Worm (Caenorhabditis elegans) whole organism, young adult: ENCODE results near the gene crb-1.

ENCODE experiments used
- B0261.1 ChIP-seq: sonication (generic microtip); optimal IDR thresholded peaks from 2 replicates; lab custom pipeline; 2016; ENCODE audit warnings: mild to moderate bottlenecking, missing genetic modification characterization, moderate library complexity, missing compliant biosample characterization
- F10E7.11 ChIP-seq: sonication (generic microtip); optimal IDR thresholded peaks from 2 replicates; lab custom pipeline; 2017; ENCODE audit warnings: mild to moderate bottlenecking, missing genetic modification characterization, moderate library complexity, missing compliant biosample characterization
- F23B12.7 ChIP-seq: sonication (generic microtip); optimal IDR thresholded peaks from 2 replicates; lab custom pipeline; 2017; ENCODE audit warnings: missing genetic modification characterization, mild to moderate bottlenecking, missing compliant biosample characterization, antibody characterized with exemption, moderate library complexity; ENCODE audit not compliant: insufficient read depth
- F49E8.2 ChIP-seq: sonication (generic microtip); optimal IDR thresholded peaks from 3 replicates; lab custom pipeline; 2017; ENCODE audit warnings: missing genetic modification characterization, mild to moderate bottlenecking, missing compliant biosample characterization, antibody characterized with exemption, moderate library complexity; ENCODE audit not compliant: insufficient read depth
- F52B5.7 ChIP-seq: sonication (generic microtip); optimal IDR thresholded peaks from 2 replicates; lab custom pipeline; 2016; ENCODE audit warnings: mild to moderate bottlenecking, missing genetic modification characterization, missing compliant biosample characterization
- K11D2.4 ChIP-seq: fragments of 200-800 bp; sonication (Bioruptor generic); IDR thresholded peaks from 2 replicates; pipeline ENCODE4 v1.3.6; 2022; ENCODE audit warnings: missing genetic modification reagents, missing genetic modification characterization, missing compliant biosample characterization
- attf-5 ChIP-seq: fragments of 200-800 bp; sonication (Bioruptor generic); optimal IDR thresholded peaks from 2 replicates; lab custom pipeline; 2018; ENCODE audit warnings: mild to moderate bottlenecking, missing genetic modification characterization, missing compliant biosample characterization
- bed-1 ChIP-seq: fragments of 200-800 bp; sonication (Bioruptor generic); IDR thresholded peaks from 2 replicates; pipeline ENCODE4 v1.3.6; 2022; ENCODE audit warnings: missing genetic modification reagents, missing genetic modification characterization, missing compliant biosample characterization
- cebp-1 ChIP-seq, 2 experiments: fragments of 200-800 bp in 1 of 2; sonication (Bioruptor generic) in 1 of 2; sonication (generic microtip) in 1 of 2; IDR thresholded peaks in 1 of 2; optimal IDR thresholded peaks in 1 of 2; 2 replicates each; pipeline versions ENCODE4 v1.3.6 to Lab custom; 2017 to 2022; ENCODE audit warnings: missing compliant biosample characterization in 2 of 2, missing genetic modification characterization in 2 of 2, mild to moderate bottlenecking in 1 of 2, missing genetic modification reagents in 1 of 2, moderate library complexity in 1 of 2
- ceh-27 ChIP-seq: fragments of 200-800 bp; sonication (Bioruptor generic); optimal IDR thresholded peaks from 2 replicates; lab custom pipeline; 2018; ENCODE audit warnings: mild to moderate bottlenecking, missing genetic modification characterization, moderate library complexity, missing compliant biosample characterization
- ceh-79 ChIP-seq: sonication (generic microtip); optimal IDR thresholded peaks from 2 replicates; lab custom pipeline; 2017; ENCODE audit warnings: mild to moderate bottlenecking, missing genetic modification characterization, missing compliant biosample characterization
- chd-7 ChIP-seq: sonication (generic microtip); optimal IDR thresholded peaks from 2 replicates; lab custom pipeline; 2016; ENCODE audit warnings: mild to moderate bottlenecking, missing genetic modification characterization, moderate library complexity, missing compliant biosample characterization
- dox-1 ChIP-seq: fragments of 200-800 bp; sonication (Bioruptor generic); IDR thresholded peaks from 2 replicates; pipeline ENCODE4 v1.3.6; 2022; ENCODE audit warnings: missing genetic modification reagents, missing genetic modification characterization, missing compliant biosample characterization
- dpff-1 ChIP-seq: sonication (generic microtip); optimal IDR thresholded peaks from 2 replicates; lab custom pipeline; 2017; ENCODE audit warnings: mild to moderate bottlenecking, missing genetic modification characterization, missing compliant biosample characterization
- fkh-3 ChIP-seq: sonication (generic microtip); optimal IDR thresholded peaks from 2 replicates; lab custom pipeline; 2016; ENCODE audit warnings: mild to moderate bottlenecking, missing genetic modification characterization, missing compliant biosample characterization
- gei-17 ChIP-seq: fragments of 200-800 bp; sonication (Bioruptor generic); optimal IDR thresholded peaks from 2 replicates; lab custom pipeline; 2018; ENCODE audit warnings: mild to moderate bottlenecking, missing genetic modification characterization, missing compliant biosample characterization
- hlh-26 ChIP-seq: fragments of 200-800 bp; sonication (Bioruptor generic); conservative IDR thresholded peaks from 2 replicates; pipeline ENCODE4 v1.3.6; 2022; ENCODE audit warnings: missing genetic modification reagents, missing genetic modification characterization, missing compliant biosample characterization
- hmg-1.2 ChIP-seq: fragments of 200-800 bp; sonication (Bioruptor generic); IDR thresholded peaks from 2 replicates; pipeline ENCODE4 v1.3.6; 2022; ENCODE audit warnings: missing genetic modification reagents, missing genetic modification characterization, missing compliant biosample characterization
- hmg-20 ChIP-seq: fragments of 200-800 bp; sonication (Bioruptor generic); IDR thresholded peaks from 2 replicates; pipeline ENCODE4 v1.3.6; 2022; ENCODE audit warnings: missing genetic modification reagents, missing genetic modification characterization, missing compliant biosample characterization
- hrde-1 ChIP-seq: sonication (generic microtip); optimal IDR thresholded peaks from 2 replicates; lab custom pipeline; 2016; ENCODE audit warnings: missing genetic modification characterization, mild to moderate bottlenecking, missing compliant biosample characterization, moderate library complexity, missing genotype, missing genetic modification reagents, borderline replicate concordance
- lin-35 ChIP-seq, 3 experiments: fragments of 150-350 bp in 2 of 3; sonication (generic microtip) in 1 of 3; optimal IDR thresholded peaks; 2 replicates each; lab custom pipeline; 2014 to 2018; ENCODE audit warnings: missing biosample characterization in 3 of 3, missing genetic modification characterization in 3 of 3, missing genetic modification reagents in 3 of 3
- lin-40 ChIP-seq: sonication (generic microtip); optimal IDR thresholded peaks from 2 replicates; lab custom pipeline; 2016; ENCODE audit warnings: missing genetic modification characterization, mild to moderate bottlenecking, missing compliant biosample characterization, missing genotype, missing genetic modification reagents
- lsy-27 ChIP-seq: sonication (generic microtip); optimal IDR thresholded peaks from 2 replicates; lab custom pipeline; 2017; ENCODE audit warnings: missing genetic modification characterization, mild to moderate bottlenecking, missing compliant biosample characterization, antibody characterized with exemption, missing genotype, borderline replicate concordance; ENCODE audit not compliant: insufficient read depth
- madf-10 ChIP-seq: sonication (generic microtip); optimal IDR thresholded peaks from 2 replicates; lab custom pipeline; 2016; ENCODE audit warnings: mild to moderate bottlenecking, missing genetic modification characterization, missing compliant biosample characterization
- mcd-1 ChIP-seq: fragments of 200-800 bp; sonication (Bioruptor generic); IDR thresholded peaks from 2 replicates; pipeline ENCODE4 v1.3.6; 2022; ENCODE audit warnings: missing genetic modification reagents, missing genetic modification characterization, missing compliant biosample characterization
- mxl-1 ChIP-seq: sonication (generic microtip); optimal IDR thresholded peaks from 2 replicates; lab custom pipeline; 2016; ENCODE audit warnings: missing genetic modification characterization, missing compliant biosample characterization
- nhr-27 ChIP-seq: fragments of 200-800 bp; sonication (Bioruptor generic); optimal IDR thresholded peaks from 2 replicates; lab custom pipeline; 2018; ENCODE audit warnings: mild to moderate bottlenecking, missing genetic modification characterization, moderate library complexity, missing compliant biosample characterization
- nhr-80 ChIP-seq: sonication (generic microtip); optimal IDR thresholded peaks from 2 replicates; lab custom pipeline; 2016; ENCODE audit warnings: missing genetic modification characterization, missing compliant biosample characterization
- rcor-1 ChIP-seq: fragments of 200-800 bp; sonication (Bioruptor generic); IDR thresholded peaks from 2 replicates; pipeline ENCODE4 v1.3.6; 2022; ENCODE audit warnings: missing genetic modification reagents, missing genetic modification characterization, missing compliant biosample characterization
- rec-8 ChIP-seq, 2 experiments: sonication (generic microtip); optimal IDR thresholded peaks; 2 replicates each; lab custom pipeline; 2016; ENCODE audit warnings: mild to moderate bottlenecking in 2 of 2, missing genetic modification characterization in 2 of 2, missing genetic modification reagents in 2 of 2, missing genotype in 2 of 2, missing biosample characterization in 1 of 2, missing compliant biosample characterization in 1 of 2, moderate library complexity in 1 of 2
- snpc-4 ChIP-seq, 5 experiments: fragments of 150-350 bp in 1 of 5; sonication (generic microtip) in 4 of 5; optimal IDR thresholded peaks; 2 replicates each; lab custom pipeline; 2014 to 2018; ENCODE audit warnings: missing genetic modification characterization in 5 of 5, missing biosample characterization in 3 of 5, antibody characterized with exemption in 2 of 5, mild to moderate bottlenecking in 2 of 5, missing compliant biosample characterization in 2 of 5, missing genotype in 2 of 5, moderate library complexity in 2 of 5, missing genetic modification reagents in 1 of 5
- somi-1 ChIP-seq: fragments of 200-800 bp; sonication (Bioruptor generic); optimal IDR thresholded peaks from 2 replicates; lab custom pipeline; 2018; ENCODE audit warnings: mild to moderate bottlenecking, missing genetic modification characterization, missing compliant biosample characterization
- tbp1 ChIP-seq: fragments of 200-800 bp; sonication (Bioruptor generic); optimal IDR thresholded peaks from 2 replicates; lab custom pipeline; 2018; ENCODE audit warnings: mild to moderate bottlenecking, missing genetic modification characterization, missing compliant biosample characterization
- unc-130 ChIP-seq: sonication (generic microtip); optimal IDR thresholded peaks from 2 replicates; lab custom pipeline; 2016; ENCODE audit warnings: missing genetic modification reagents, missing genetic modification characterization, missing compliant biosample characterization
- unc-62 ChIP-seq: fragments of 150-350 bp; optimal IDR thresholded peaks from 2 replicates; lab custom pipeline; 2014; ENCODE audit warnings: missing biosample characterization, missing genetic modification reagents, missing genetic modification characterization
- ztf-18 ChIP-seq: sonication (generic microtip); optimal IDR thresholded peaks from 2 replicates; lab custom pipeline; 2016; ENCODE audit warnings: missing genotype, mild to moderate bottlenecking, missing genetic modification characterization, missing compliant biosample characterization
- ztf-22 ChIP-seq: fragments of 200-800 bp; sonication (Bioruptor generic); optimal IDR thresholded peaks from 2 replicates; lab custom pipeline; 2018; ENCODE audit warnings: mild to moderate bottlenecking, missing genetic modification characterization, moderate library complexity, missing compliant biosample characterization
- ztf-25 ChIP-seq: fragments of 200-800 bp; sonication (Bioruptor generic); IDR thresholded peaks from 2 replicates; pipeline ENCODE4 v1.3.6; 2022; ENCODE audit warnings: missing genetic modification reagents, missing genetic modification characterization, missing compliant biosample characterization
- ztf-26 ChIP-seq: sonication (generic microtip); optimal IDR thresholded peaks from 2 replicates; lab custom pipeline; 2017; ENCODE audit warnings: missing genetic modification characterization, missing compliant biosample characterization
- ztf-28 ChIP-seq: fragments of 200-800 bp; sonication (Bioruptor generic); IDR thresholded peaks from 2 replicates; pipeline ENCODE4 v1.3.6; 2022; ENCODE audit warnings: missing genetic modification reagents, missing genetic modification characterization, missing compliant biosample characterization

The crb-1 gene

DNA sequence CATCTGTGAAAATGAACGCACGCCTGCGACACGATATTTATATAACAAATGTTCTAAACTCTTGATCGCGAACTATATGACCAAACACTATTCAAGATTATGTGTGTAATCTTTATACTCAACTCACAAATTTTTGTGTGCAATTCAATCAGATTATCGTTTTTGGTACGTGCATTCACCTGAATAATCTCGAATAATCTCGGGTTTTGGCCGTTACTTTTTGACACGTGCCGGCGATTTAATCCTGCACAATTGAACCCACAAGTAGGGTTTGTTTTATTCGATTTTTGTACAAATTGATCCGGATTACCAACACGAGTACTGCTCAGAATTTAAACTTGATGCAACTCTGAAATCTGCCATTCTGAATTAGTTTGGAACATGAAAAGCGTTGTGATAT lies 17.4 kb downstream of the crb-1 start, which contains the start of the genes vap-1 and F11C7.2 (continued):
- TF ChIP-seq ztf-25 (GFP tag; lab: Robert Waterston, UW) (no peak), fkh-3 (tag; lab: Kevin White, UChicago) (no peak), unc-130 (GFP tag; lab: Kevin White, UChicago) (no peak)

ce11 chrX:17392182-17392581 lies 21.6 kb downstream of the crb-1 start:
- TF ChIP-seq unc-62 (GFP tag; lab: Kevin White, UChicago) (no peak), K11D2.4 (GFP tag; lab: Robert Waterston, UW) (0 out of 2 replicates have a peak, but pooled peaks have one; percentile 40), hrde-1 (tag; lab: Kevin White, UChicago) (no peak), tbp1 (GFP tag; lab: Kevin White, UChicago) (peak; percentile 13), ceh-79 (tag; lab: Kevin White, UChicago) (no peak), F10E7.11 (tag; lab: Kevin White, UChicago) (no peak), ceh-27 (GFP tag; lab: Kevin White, UChicago) (peak; percentile 72), rcor-1 (GFP tag; lab: Robert Waterston, UW) (peak; percentile 17; the same call in 1 of the 2 replicates), gei-17 (GFP tag; lab: Kevin White, UChicago) (no peak), ztf-28 (no peak), attf-5 (peak; percentile 57), madf-10 (tag; lab: Kevin White, UChicago) (peak; percentile 75), B0261.1 (no peak), F49E8.2 (tag; lab: Kevin White, UChicago) (no peak), nhr-27 (tag; lab: Kevin White, UChicago) (no peak), lsy-27 (tag; lab: Kevin White, UChicago) (no peak), bed-1 (GFP tag; lab: Robert Waterston, UW) (no peak), hlh-26 (GFP tag; lab: Robert Waterston, UW) (no peak), F23B12.7 (tag; lab: Kevin White, UChicago) (peak; percentile 61), hmg-20 (GFP tag; lab: Robert Waterston, UW) (no peak), mxl-1 (tag; lab: Kevin White, UChicago) (no peak), dox-1 (GFP tag; lab: Robert Waterston, UW) (peak; percentile 65), hmg-1.2 (GFP tag; lab: Robert Waterston, UW) (peak; percentile 43; the same call in 1 of the 2 replicates), chd-7 (no peak), cebp-1 (GFP tag; IDR thresholded peaks at IDR 0.05; lab: Robert Waterston, UW) (no peak), cebp-1 (tag; optimal IDR thresholded peaks at IDR 0.05; lab: Kevin White, UChicago) (no peak), ztf-18 (tag; lab: Kevin White, UChicago) (peak; percentile 5), mcd-1 (GFP tag; lab: Robert Waterston, UW) (peak; percentile 96), ztf-22 (GFP tag; lab: Kevin White, UChicago) (no peak), snpc-4 (GFP tag; optimal IDR thresholded peaks at IDR 0.05; lab: Kevin White, UChicago) (no peak), snpc-4 (tag; optimal IDR thresholded peaks at IDR 0.05; lab: Kevin White, UChicago) (peak in 3 of 4 experiments; percentile 18 to 50 (median 30)), lin-35 (GFP tag; optimal IDR thresholded peaks at IDR 0.05; lab: Kevin White, UChicago) (peak in 1 of 3 experiments; percentile 27), somi-1 (peak; percentile 11), nhr-80 (tag; lab: Kevin White, UChicago) (peak; percentile 92), F52B5.7 (tag; lab: Kevin White, UChicago) (no peak), ztf-26 (tag; lab: Kevin White, UChicago) (peak; percentile 74), lin-40 (tag; lab: Kevin White, UChicago) (peak; percentile 80), rec-8 (tag; optimal IDR thresholded peaks at IDR 0.05; lab: Kevin White, UChicago) (no peak), dpff-1 (tag; lab: Kevin White, UChicago) (no peak)
